Worm (Caenorhabditis elegans) whole organism, L4 larva: ENCODE results near the gene C24D10.2.
"Not testable (repeated sequence)": the region's sequence is repeated elsewhere in the genome, so short reads cannot be mapped to it uniquely, and the experiment has no call there.

ENCODE experiments used
- F10B5.3 ChIP-seq: sonication (generic microtip); optimal IDR thresholded peaks from 2 replicates; lab custom pipeline; 2016; ENCODE audit warnings: mild to moderate bottlenecking, missing genetic modification characterization, missing compliant biosample characterization
- ama-1 ChIP-seq: fragments of 150-350 bp; optimal IDR thresholded peaks from 2 replicates; lab custom pipeline; 2014; ENCODE audit warnings: inconsistent platforms, mixed read lengths
- ceh-28 ChIP-seq: fragments of 150-350 bp; optimal IDR thresholded peaks from 2 replicates; lab custom pipeline; 2014; ENCODE audit warnings: missing biosample characterization, missing genetic modification reagents, missing genetic modification characterization
- ces-1 ChIP-seq: fragments of 150-350 bp; sonication (generic microtip); optimal IDR thresholded peaks from 4 replicates; lab custom pipeline; 2014; ENCODE audit warnings: missing biosample characterization, missing genetic modification reagents, missing genetic modification characterization
- pha-4 ChIP-seq, 2 experiments: fragments of 150-350 bp in 1 of 2; fragments of 200-800 bp in 1 of 2; sonication (Bioruptor generic) in 1 of 2; IDR thresholded peaks in 1 of 2; optimal IDR thresholded peaks in 1 of 2; 2 replicates each; pipeline versions ENCODE4 v1.3.6 to Lab custom; 2014 to 2022; ENCODE audit warnings: missing genetic modification characterization in 2 of 2, missing genetic modification reagents in 2 of 2, missing biosample characterization in 1 of 2, missing compliant biosample characterization in 1 of 2
- saeg-2 ChIP-seq: fragments of 200-800 bp; sonication (Bioruptor generic); IDR thresholded peaks from 2 replicates; pipeline ENCODE4 v1.3.6; 2022; ENCODE audit warnings: missing genetic modification reagents, missing genetic modification characterization, missing compliant biosample characterization
- tag-97 ChIP-seq: fragments of 200-800 bp; sonication (Bioruptor generic); IDR thresholded peaks from 2 replicates; pipeline ENCODE4 v1.3.6; 2022; ENCODE audit warnings: missing genetic modification characterization, missing compliant biosample characterization

- not testable (repeated sequence) for TF ChIP-seq tag-97 (GFP tag; lab: Robert Waterston, UW); ces-1; pha-4 (GFP tag; IDR thresholded peaks at IDR 0.05; lab: Robert Waterston, UW); pha-4 (tag; optimal IDR thresholded peaks at IDR 0.05; lab: Kevin White, UChicago); ama-1 (lab: Kevin White, UChicago); F10B5.3 (tag; lab: Kevin White, UChicago); saeg-2; ceh-28 (tag; lab: Kevin White, UChicago)
These were observed at the start of gene C24D10.2, which contains the start of gene nspd-3 for ce11 chrIV:5162941-5163340.
